Fruit fly (Drosophila melanogaster) whole organism, prepupa: ENCODE measurements around the gene CG33791.
A peak's percentile ranks its signal among the peaks of the same experiment; 100 is the strongest.

Experiments used
- Blimp-1 ChIP-seq: fragments of 200-800 bp; sonication (Bioruptor generic); optimal IDR thresholded peaks from 3 replicates; lab custom pipeline; 2017; ENCODE audit warnings: missing biosample characterization, missing genetic modification characterization, mild to moderate bottlenecking, moderate library complexity, missing genetic modification reagents
- CG10631 ChIP-seq: fragments of 200-800 bp; sonication (Bioruptor generic); optimal IDR thresholded peaks from 2 replicates; lab custom pipeline; 2016; ENCODE audit warnings: missing biosample characterization, missing genetic modification characterization
- CG11762 ChIP-seq: fragments of 200-800 bp; sonication (Bioruptor generic); optimal IDR thresholded peaks from 3 replicates; lab custom pipeline; 2016; ENCODE audit warnings: missing biosample characterization, missing genetic modification characterization; ENCODE audit not compliant: insufficient read depth
- CG11902 ChIP-seq: fragments of 200-800 bp; sonication (Bioruptor generic); optimal IDR thresholded peaks from 3 replicates; lab custom pipeline; 2016; ENCODE audit warnings: missing biosample characterization, missing genetic modification characterization
- CG15336 ChIP-seq: fragments of 200-800 bp; sonication (Bioruptor generic); IDR thresholded peaks from 2 replicates; pipeline ENCODE4 v1.3.6; 2022; ENCODE audit warnings: missing biosample characterization, missing genetic modification characterization
- CG3032 ChIP-seq: fragments of 200-800 bp; optimal IDR thresholded peaks from 2 replicates; lab custom pipeline; 2019; ENCODE audit warnings: missing biosample characterization, mild to moderate bottlenecking, missing genetic modification characterization, moderate library complexity
- CG31627 ChIP-seq: fragments of 200-800 bp; sonication (Bioruptor generic); optimal IDR thresholded peaks from 3 replicates; lab custom pipeline; 2016; ENCODE audit warnings: missing biosample characterization, missing genetic modification characterization
- CG32006 ChIP-seq: fragments of 200-800 bp; sonication (Bioruptor generic); optimal IDR thresholded peaks from 3 replicates; lab custom pipeline; 2017; ENCODE audit warnings: missing biosample characterization, mild to moderate bottlenecking, missing genetic modification characterization
- CG34406 ChIP-seq: fragments of 200-800 bp; sonication (Bioruptor generic); optimal IDR thresholded peaks from 3 replicates; lab custom pipeline; 2016; ENCODE audit warnings: missing biosample characterization, missing genetic modification characterization
- CG3919 ChIP-seq: fragments of 200-800 bp; sonication (Bioruptor generic); optimal IDR thresholded peaks from 3 replicates; lab custom pipeline; 2016; ENCODE audit warnings: missing biosample characterization, missing genetic modification characterization
- CG4318 ChIP-seq: fragments of 200-800 bp; sonication (Bioruptor generic); optimal IDR thresholded peaks from 3 replicates; lab custom pipeline; 2017; ENCODE audit warnings: missing biosample characterization, mild to moderate bottlenecking, missing genetic modification characterization
- CG6163 ChIP-seq: fragments of 200-800 bp; sonication (Bioruptor generic); IDR thresholded peaks from 3 replicates; pipeline ENCODE4 v1.3.6; 2022; ENCODE audit warnings: missing biosample characterization, missing genetic modification characterization
- CG6792 ChIP-seq: fragments of 200-800 bp; sonication (Bioruptor generic); optimal IDR thresholded peaks from 3 replicates; lab custom pipeline; 2016; ENCODE audit warnings: missing biosample characterization, missing genetic modification characterization
- CG6808 ChIP-seq: fragments of 200-800 bp; sonication (Bioruptor generic); optimal IDR thresholded peaks from 3 replicates; lab custom pipeline; 2017; ENCODE audit warnings: missing biosample characterization, missing genetic modification characterization, mild to moderate bottlenecking, moderate library complexity, missing genetic modification reagents
- CG6854 ChIP-seq: fragments of 200-800 bp; sonication (Bioruptor generic); optimal IDR thresholded peaks from 2 replicates; lab custom pipeline; 2017; ENCODE audit warnings: missing biosample characterization, mild to moderate bottlenecking, missing genetic modification characterization
- CG7368 ChIP-seq: fragments of 200-800 bp; sonication (Bioruptor generic); optimal IDR thresholded peaks from 3 replicates; lab custom pipeline; 2016; ENCODE audit warnings: missing biosample characterization, missing genetic modification characterization
- CG8119 ChIP-seq: fragments of 200-800 bp; sonication (Bioruptor generic); IDR thresholded peaks from 3 replicates; pipeline ENCODE4 v1.3.6; 2022; ENCODE audit warnings: missing biosample characterization, missing genetic modification characterization
- CG8632 ChIP-seq: fragments of 200-800 bp; sonication (Bioruptor generic); optimal IDR thresholded peaks from 3 replicates; lab custom pipeline; 2016; ENCODE audit warnings: missing biosample characterization, missing genetic modification characterization
- CG9139 ChIP-seq: fragments of 200-800 bp; sonication (Bioruptor generic); optimal IDR thresholded peaks from 3 replicates; lab custom pipeline; 2017; ENCODE audit warnings: missing biosample characterization, mild to moderate bottlenecking, missing genetic modification characterization
- Eip75B ChIP-seq: fragments of 200-800 bp; sonication (Bioruptor generic); optimal IDR thresholded peaks from 3 replicates; lab custom pipeline; 2016; ENCODE audit warnings: missing biosample characterization, missing genetic modification characterization
- Eip78C ChIP-seq: fragments of 200-800 bp; sonication (Bioruptor generic); peaks from one replicate; lab custom pipeline; 2016; ENCODE audit warnings: missing biosample characterization, missing genetic modification characterization
- Ets21C ChIP-seq: fragments of 200-800 bp; sonication (Bioruptor generic); optimal IDR thresholded peaks from 3 replicates; lab custom pipeline; 2016; ENCODE audit warnings: missing biosample characterization, missing genetic modification characterization
- Gug ChIP-seq: fragments of 200-800 bp; sonication (Bioruptor generic); IDR thresholded peaks from 2 replicates; pipeline ENCODE4 v1.3.6; 2022; ENCODE audit warnings: missing biosample characterization, missing genetic modification characterization
- Hr38 ChIP-seq: sonication (Bioruptor generic); optimal IDR thresholded peaks from 2 replicates; lab custom pipeline; 2016; ENCODE audit warnings: missing biosample characterization, missing genetic modification characterization
- Hr39 ChIP-seq: fragments of 200-800 bp; sonication (Bioruptor generic); optimal IDR thresholded peaks from 2 replicates; lab custom pipeline; 2016; ENCODE audit warnings: missing biosample characterization, missing genetic modification characterization
- Hr4 ChIP-seq: fragments of 200-800 bp; sonication (Bioruptor generic); optimal IDR thresholded peaks from 3 replicates; lab custom pipeline; 2016; ENCODE audit warnings: missing biosample characterization, missing genetic modification characterization
- Smox ChIP-seq: fragments of 200-800 bp; sonication (Bioruptor generic); optimal IDR thresholded peaks from 3 replicates; lab custom pipeline; 2016; ENCODE audit warnings: missing biosample characterization, missing genetic modification characterization
- Sox102F ChIP-seq: fragments of 200-800 bp; sonication (Bioruptor generic); optimal IDR thresholded peaks from 2 replicates; lab custom pipeline; 2016; ENCODE audit warnings: missing biosample characterization, mild to moderate bottlenecking, missing genetic modification characterization
- Sox14 ChIP-seq: fragments of 200-800 bp; sonication (Bioruptor generic); optimal IDR thresholded peaks from 3 replicates; lab custom pipeline; 2016; ENCODE audit warnings: missing biosample characterization, missing genetic modification characterization
- Sox15 ChIP-seq: fragments of 200-800 bp; sonication (Bioruptor generic); optimal IDR thresholded peaks from 3 replicates; lab custom pipeline; 2016; ENCODE audit warnings: missing biosample characterization, missing genetic modification characterization
- achi ChIP-seq: fragments of 200-800 bp; sonication (Bioruptor generic); optimal IDR thresholded peaks from 3 replicates; lab custom pipeline; 2016; ENCODE audit warnings: missing biosample characterization, missing genetic modification characterization
- acj6 ChIP-seq: fragments of 200-800 bp; sonication (Bioruptor generic); optimal IDR thresholded peaks from 3 replicates; lab custom pipeline; 2016; ENCODE audit warnings: missing biosample characterization, missing genetic modification characterization
- esn ChIP-seq: fragments of 200-800 bp; sonication (Bioruptor generic); optimal IDR thresholded peaks from 2 replicates; lab custom pipeline; 2016; ENCODE audit warnings: missing biosample characterization, mild to moderate bottlenecking, missing genetic modification characterization, moderate library complexity
- fd59A ChIP-seq: fragments of 200-800 bp; sonication (Bioruptor generic); optimal IDR thresholded peaks from 2 replicates; lab custom pipeline; 2017; ENCODE audit warnings: missing biosample characterization, mild to moderate bottlenecking, missing genetic modification characterization, missing genetic modification reagents
- fkh ChIP-seq: fragments of 200-800 bp; sonication (Bioruptor generic); optimal IDR thresholded peaks from 3 replicates; lab custom pipeline; 2017; ENCODE audit warnings: missing biosample characterization, mild to moderate bottlenecking, missing genetic modification characterization, moderate library complexity
- lz ChIP-seq: fragments of 200-800 bp; sonication (Bioruptor generic); optimal IDR thresholded peaks from 3 replicates; lab custom pipeline; 2016; ENCODE audit warnings: missing biosample characterization, missing genetic modification characterization
- net ChIP-seq: fragments of 200-800 bp; sonication (Bioruptor generic); optimal IDR thresholded peaks from 3 replicates; lab custom pipeline; 2016; ENCODE audit warnings: missing biosample characterization, missing genetic modification characterization
- spab ChIP-seq: fragments of 200-800 bp; sonication (Bioruptor generic); optimal IDR thresholded peaks from 2 replicates; lab custom pipeline; 2017; ENCODE audit warnings: missing biosample characterization, mild to moderate bottlenecking, missing genetic modification characterization, missing genetic modification reagents
- ss ChIP-seq, 2 experiments: fragments of 200-800 bp; sonication (Bioruptor generic); optimal IDR thresholded peaks; 2 replicates in 1 of 2; 3 replicates in 1 of 2; lab custom pipeline; 2017 to 2018; ENCODE audit warnings: mild to moderate bottlenecking in 2 of 2, missing biosample characterization in 2 of 2, missing genetic modification characterization in 2 of 2, moderate library complexity in 1 of 2
- topi ChIP-seq: fragments of 200-800 bp; sonication (Bioruptor generic); optimal IDR thresholded peaks from 3 replicates; lab custom pipeline; 2016; ENCODE audit warnings: missing biosample characterization, missing genetic modification characterization

CG33791 gene

DNA sequence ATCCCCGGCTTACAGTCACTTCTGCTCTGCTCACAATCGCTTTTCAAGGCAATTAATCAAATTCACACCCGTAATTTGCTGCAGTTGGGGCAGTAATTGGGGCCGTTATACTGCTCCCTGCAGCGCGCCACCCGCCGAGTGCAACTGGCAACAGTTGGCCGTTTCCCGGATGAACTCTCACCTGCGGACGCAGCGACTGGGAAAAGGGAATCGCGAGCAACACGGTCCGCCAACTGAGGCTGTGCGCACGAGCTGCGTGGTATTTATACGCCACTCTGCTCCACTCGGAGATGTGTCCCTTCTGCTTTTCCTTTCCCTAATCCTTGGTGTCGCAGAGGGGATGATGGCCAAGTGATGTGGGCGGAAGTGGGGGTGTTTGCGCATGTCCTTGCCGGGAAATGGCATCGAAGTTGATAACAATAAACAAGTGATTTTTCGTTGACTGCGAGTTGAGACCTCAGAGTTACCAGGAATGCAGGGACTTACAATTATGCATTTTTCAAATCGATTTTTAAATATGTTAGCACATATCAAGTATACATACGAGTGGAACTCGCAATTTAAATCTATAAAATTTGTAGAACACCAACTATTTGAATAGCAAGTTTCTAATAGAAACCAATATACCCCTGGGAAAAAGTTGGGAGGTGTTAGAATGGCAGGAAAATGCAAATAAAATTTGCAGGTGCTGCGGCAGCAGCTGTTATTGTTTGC, 26.5 kb downstream of the CG33791 start, which contains the start of gene GC:
Gene GC, minus strand, starts transcription at position 238 of the 714 bp plus-strand sequence.
- TF ChIP-seq CG6854 (GFP tag; lab: Kevin White, UChicago) = no peak
- TF ChIP-seq CG9139 (GFP tag; lab: Kevin White, UChicago) = no peak
- TF ChIP-seq fkh = no peak
- TF ChIP-seq Hr38 (GFP tag; lab: Kevin White, UChicago) = no peak
- no peak for TF ChIP-seq CG6792 (GFP tag; lab: Kevin White, UChicago)
- TF ChIP-seq fd59A (GFP tag; lab: Kevin White, UChicago) = no peak
- TF ChIP-seq Hr4 (GFP tag; lab: Kevin White, UChicago) = peak; percentile 49
- no peak for TF ChIP-seq CG6808 (GFP tag; lab: Kevin White, UChicago)
- peak; percentile 9 for TF ChIP-seq lz (GFP tag; lab: Kevin White, UChicago)
- TF ChIP-seq CG34406 (GFP tag; lab: Kevin White, UChicago) = no peak
- no peak for TF ChIP-seq esn (GFP tag; lab: Kevin White, UChicago)
- peak; percentile 12 for TF ChIP-seq Eip75B (GFP tag; lab: Kevin White, UChicago)
- TF ChIP-seq CG31627 (GFP tag; lab: Kevin White, UChicago) = peak; percentile 17
- TF ChIP-seq CG6163 (GFP tag; lab: Robert Waterston, UW) = no peak
- 0 out of 3 replicates have a peak, but pooled peaks have one; percentile 28 for TF ChIP-seq CG8119 (GFP tag; lab: Robert Waterston, UW)
- TF ChIP-seq net (GFP tag; lab: Kevin White, UChicago) = peak; percentile 16
- TF ChIP-seq Ets21C = peak; percentile 23
- TF ChIP-seq CG11762 (GFP tag; lab: Kevin White, UChicago) = no peak
- TF ChIP-seq Eip78C = no peak
- no peak for TF ChIP-seq CG8632 (GFP tag; lab: Kevin White, UChicago)
- TF ChIP-seq CG3032 (tag; lab: Kevin White, UChicago) = no peak
- peak; percentile 34 for TF ChIP-seq Smox (GFP tag; lab: Kevin White, UChicago)
- no peak for TF ChIP-seq Blimp-1 (GFP tag; lab: Kevin White, UChicago)
- TF ChIP-seq CG4318 (GFP tag; lab: Kevin White, UChicago) = no peak
- no peak for TF ChIP-seq achi (GFP tag; lab: Kevin White, UChicago)
- no peak for TF ChIP-seq ss (GFP tag; optimal IDR thresholded peaks at IDR 0.05; lab: Kevin White, UChicago)
- no peak for TF ChIP-seq Sox15 (GFP tag; lab: Kevin White, UChicago)
- TF ChIP-seq spab (GFP tag; lab: Kevin White, UChicago) = no peak
- no peak for TF ChIP-seq Sox14
- no peak for TF ChIP-seq CG11902 (GFP tag; lab: Kevin White, UChicago)
- peak; percentile 36 for TF ChIP-seq acj6
- no peak for TF ChIP-seq Gug (GFP tag; lab: Robert Waterston, UW)
- peak; percentile 19 for TF ChIP-seq Sox102F
- no peak for TF ChIP-seq CG7368 (GFP tag; lab: Kevin White, UChicago)
- peak; percentile 43 for TF ChIP-seq CG32006 (GFP tag; lab: Kevin White, UChicago)
- peak; percentile 37 for TF ChIP-seq Hr39 (GFP tag; lab: Kevin White, UChicago)
- TF ChIP-seq CG15336 (GFP tag; lab: Robert Waterston, UW) = 0 out of 2 replicates have a peak, but pooled peaks have one; percentile 18

DNA sequence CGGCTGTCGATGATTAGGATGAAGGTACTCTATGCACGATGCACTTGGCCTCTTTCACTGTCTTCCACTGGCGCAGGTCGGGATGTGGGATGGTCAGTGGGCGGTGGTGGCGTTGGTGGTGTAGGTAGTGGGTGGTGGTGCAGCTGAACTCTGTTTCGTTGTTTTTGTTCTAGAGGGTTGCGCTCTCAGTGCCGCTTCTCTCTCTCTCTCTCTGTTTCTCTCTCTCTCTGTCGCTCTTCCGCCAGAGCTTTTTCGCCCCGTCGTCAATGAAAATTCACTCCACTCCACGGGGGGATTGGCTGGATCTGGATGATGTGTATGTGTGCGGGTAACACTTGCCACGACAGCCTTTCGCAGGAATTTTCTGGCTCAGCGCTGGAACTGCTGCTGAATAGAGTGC, 34.1 kb downstream of the CG33791 start:
- TF ChIP-seq CG3919 (GFP tag; lab: Kevin White, UChicago) = no peak
- TF ChIP-seq topi (GFP tag; lab: Kevin White, UChicago) = no peak
- no peak for TF ChIP-seq CG4318 (GFP tag; lab: Kevin White, UChicago)
- no peak for TF ChIP-seq CG10631 (GFP tag; lab: Kevin White, UChicago)
- TF ChIP-seq Smox (GFP tag; lab: Kevin White, UChicago) = no peak
- TF ChIP-seq CG3032 (tag; lab: Kevin White, UChicago) = no peak
